Worm (Caenorhabditis elegans): Measurements from ENCODE around the gene F23D12.7.

Gene F23D12.7

ce11 chrX:14453735-14454134 is at the start of gene F23D12.7:
TSS of gene F23D12.7 (minus strand) at chrX:14453835.
- peak; percentile 52 for TF ChIP-seq hlh-1 (tag; optimal IDR thresholded peaks at IDR 0.05)
- no peak for TF ChIP-seq sem-2 (GFP tag; optimal IDR thresholded peaks at IDR 0.05)

DNA sequence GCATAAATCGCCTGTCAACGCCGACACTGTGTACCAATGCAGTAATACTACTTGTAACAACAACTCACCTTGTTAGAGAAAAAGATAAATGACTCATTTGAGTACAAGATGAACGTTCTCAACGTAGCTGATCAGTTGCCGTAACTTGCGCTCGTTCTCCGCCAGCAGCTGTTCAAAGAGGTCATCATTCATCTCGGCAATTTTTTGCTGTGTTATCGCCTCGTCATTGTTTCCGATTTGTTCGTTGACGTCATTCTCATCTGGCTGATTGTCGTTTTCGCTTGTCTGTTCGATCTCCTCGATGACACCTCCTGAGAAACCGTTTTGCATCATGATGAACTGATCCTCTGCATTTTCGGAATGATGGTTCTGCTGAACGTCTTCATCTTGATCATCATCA is 49.6 kb upstream of the F23D12.7 start:
- TF ChIP-seq unc-62 (GFP tag; optimal IDR thresholded peaks at IDR 0.05) = peak; percentile 90
- no peak for TF ChIP-seq drap-1 (GFP tag; optimal IDR thresholded peaks at IDR 0.05)
- TF ChIP-seq nhr-2 (tag; optimal IDR thresholded peaks at IDR 0.05) = peak; percentile 46
- TF ChIP-seq nhr-12 (tag; optimal IDR thresholded peaks at IDR 0.05) = no peak
- no peak for TF ChIP-seq nhr-76 (tag; optimal IDR thresholded peaks at IDR 0.05)
- no peak for TF ChIP-seq unc-120 (tag; optimal IDR thresholded peaks at IDR 0.05; ENCODE audit: poor library complexity, severe bottlenecking)
- no peak for TF ChIP-seq nhr-28 (tag; optimal IDR thresholded peaks at IDR 0.05)
- TF ChIP-seq hlh-1 (tag; optimal IDR thresholded peaks at IDR 0.05) = peak; percentile 96
- TF ChIP-seq lin-13 (tag; optimal IDR thresholded peaks at IDR 0.05) = peak; percentile 17

DNA sequence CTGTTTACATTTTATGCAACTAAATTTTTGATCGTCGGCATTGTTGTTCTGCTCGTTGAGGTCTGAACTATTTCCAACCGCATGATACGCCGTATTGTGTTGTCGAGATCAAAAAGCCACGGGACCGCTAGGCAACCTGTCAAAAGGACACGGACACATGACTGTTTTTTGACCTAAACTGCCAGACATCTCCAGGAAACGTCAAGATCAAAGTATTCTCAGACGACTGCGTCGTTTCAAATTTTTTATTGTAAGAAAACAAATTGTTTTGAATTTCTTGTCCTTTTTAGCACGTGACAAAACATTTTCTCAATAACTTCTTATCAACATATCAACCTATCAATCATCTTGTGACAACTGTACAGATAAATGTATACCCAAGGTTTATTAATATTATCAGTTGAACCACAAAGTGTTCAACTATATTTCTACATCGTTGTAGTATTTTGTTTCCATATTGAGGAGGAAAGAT is 48.5 kb upstream of the F23D12.7 start:
- no peak for TF ChIP-seq elt-3 (tag; optimal IDR thresholded peaks at IDR 0.05)
- TF ChIP-seq unc-62 (GFP tag; optimal IDR thresholded peaks at IDR 0.05) = peak; percentile 48
- TF ChIP-seq ceh-43 (GFP tag; optimal IDR thresholded peaks at IDR 0.05) = no peak
- TF ChIP-seq ceh-83 (GFP tag; optimal IDR thresholded peaks at IDR 0.05) = no peak
- no peak for TF ChIP-seq nhr-2 (tag; optimal IDR thresholded peaks at IDR 0.05)
- no peak for TF ChIP-seq lin-32 (GFP tag; optimal IDR thresholded peaks at IDR 0.05)

ce11 chrX:14500422-14501058 is 46.9 kb upstream of the F23D12.7 start:
- no peak for TF ChIP-seq mab-5 (tag; optimal IDR thresholded peaks at IDR 0.05)
- TF ChIP-seq nhr-28 (tag; optimal IDR thresholded peaks at IDR 0.05) = no peak
- TF ChIP-seq lin-13 (tag; optimal IDR thresholded peaks at IDR 0.05) = no peak
- no peak for TF ChIP-seq M03D4.4 (tag; optimal IDR thresholded peaks at IDR 0.05)
- TF ChIP-seq ces-1 (GFP tag; optimal IDR thresholded peaks at IDR 0.05) = no peak
- no peak for TF ChIP-seq tbx-8 (GFP tag; optimal IDR thresholded peaks at IDR 0.05)
- TF ChIP-seq nhr-76 (tag; optimal IDR thresholded peaks at IDR 0.05) = no peak
- TF ChIP-seq bed-3 (GFP tag; optimal IDR thresholded peaks at IDR 0.05) = no peak
- TF ChIP-seq zip-8 (tag; optimal IDR thresholded peaks at IDR 0.05) = no peak
- no peak for TF ChIP-seq ceh-39 (tag; optimal IDR thresholded peaks at IDR 0.05)
- TF ChIP-seq drap-1 (GFP tag; optimal IDR thresholded peaks at IDR 0.05) = no peak
- TF ChIP-seq ceh-83 (GFP tag; optimal IDR thresholded peaks at IDR 0.05) = no peak
- TF ChIP-seq mep-1 (tag; optimal IDR thresholded peaks at IDR 0.05) = no peak

DNA sequence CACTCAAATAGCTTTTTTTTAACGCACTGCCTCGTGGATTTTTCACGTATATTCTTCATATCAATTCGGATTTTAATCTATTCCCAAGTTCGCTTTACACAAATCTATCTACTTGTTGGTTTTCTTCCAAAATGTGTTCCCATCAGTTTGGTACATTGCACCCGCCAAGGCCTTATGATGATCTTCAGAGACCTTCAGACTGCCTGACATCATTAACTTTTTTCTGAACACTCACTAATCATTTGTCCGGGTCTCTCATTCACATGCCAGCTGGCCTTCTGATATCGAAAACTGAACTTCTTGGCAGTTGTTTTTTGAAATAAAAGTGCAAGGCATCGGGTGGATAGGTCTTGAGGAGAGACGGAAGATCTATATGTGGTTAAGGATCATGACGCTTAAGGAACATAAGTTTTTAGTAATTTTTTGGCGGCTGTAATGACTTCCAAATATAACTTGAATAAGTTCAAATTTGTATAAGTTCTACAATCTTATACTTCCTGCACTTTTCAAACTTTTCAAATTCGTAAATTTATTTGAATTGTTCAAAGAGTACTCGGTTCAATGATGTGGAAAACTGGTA is 46.3 kb upstream of the F23D12.7 start:
- TF ChIP-seq cnd-1 (tag; optimal IDR thresholded peaks at IDR 0.05) (no peak), ztf-11 (tag; optimal IDR thresholded peaks at IDR 0.05) (no peak), flh-1 (GFP tag; optimal IDR thresholded peaks at IDR 0.05) (no peak), blmp-1 (tag; optimal IDR thresholded peaks at IDR 0.05) (no peak), nhr-76 (tag; optimal IDR thresholded peaks at IDR 0.05) (no peak), tbx-8 (GFP tag; optimal IDR thresholded peaks at IDR 0.05) (no peak), unc-39 (tag; optimal IDR thresholded peaks at IDR 0.05) (no peak), sem-2 (GFP tag; optimal IDR thresholded peaks at IDR 0.05) (no peak), ceh-43 (GFP tag; optimal IDR thresholded peaks at IDR 0.05) (no peak), bed-3 (GFP tag; optimal IDR thresholded peaks at IDR 0.05) (no peak)

DNA sequence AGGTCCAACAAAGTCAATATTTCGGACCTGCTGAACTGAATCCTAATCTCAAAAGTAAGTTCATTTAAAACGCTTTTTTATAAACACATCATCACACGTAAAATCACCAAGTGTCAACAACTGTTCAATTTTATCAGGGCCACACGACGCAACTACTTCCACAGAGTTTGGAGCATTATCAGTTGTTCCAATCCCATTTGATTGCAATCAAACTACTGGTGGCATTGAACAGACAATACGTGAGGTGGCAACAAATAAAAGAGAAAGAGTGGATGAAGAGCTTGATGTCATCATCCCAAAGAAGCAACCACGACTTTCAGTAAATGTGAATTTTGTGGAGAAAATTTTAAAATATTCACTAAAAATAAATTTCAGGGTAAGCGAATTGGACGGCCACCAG is 42.9 kb upstream of the F23D12.7 start:
- TF ChIP-seq hlh-1 (tag; optimal IDR thresholded peaks at IDR 0.05) (peak; percentile 49), sptf-1 (tag; optimal IDR thresholded peaks at IDR 0.05) (no peak)

- TF ChIP-seq ces-1 (GFP tag; optimal IDR thresholded peaks at IDR 0.05) (no peak), nhr-2 (tag; optimal IDR thresholded peaks at IDR 0.05) (no peak), lin-13 (tag; optimal IDR thresholded peaks at IDR 0.05) (no peak), nhr-76 (tag; optimal IDR thresholded peaks at IDR 0.05) (no peak), lin-32 (GFP tag; optimal IDR thresholded peaks at IDR 0.05) (no peak), lsy-2 (tag; optimal IDR thresholded peaks at IDR 0.05) (no peak), mab-5 (tag; optimal IDR thresholded peaks at IDR 0.05) (no peak), tbx-8 (GFP tag; optimal IDR thresholded peaks at IDR 0.05) (no peak), bed-3 (GFP tag; optimal IDR thresholded peaks at IDR 0.05) (no peak), ceh-83 (GFP tag; optimal IDR thresholded peaks at IDR 0.05) (no peak), blmp-1 (tag; optimal IDR thresholded peaks at IDR 0.05) (no peak), unc-62 (GFP tag; optimal IDR thresholded peaks at IDR 0.05) (no peak), ceh-39 (tag; optimal IDR thresholded peaks at IDR 0.05) (no peak), flh-1 (GFP tag; optimal IDR thresholded peaks at IDR 0.05) (no peak)
Observed at ce11 chrX:14495785-14496184, 42.1 kb upstream of the F23D12.7 start, which contains the start of gene ztf-14. TSS of gene ztf-14 (plus strand) at chrX:14496085.
